Worm (Caenorhabditis elegans): ENCODE results near the gene hlh-4.

DNA sequence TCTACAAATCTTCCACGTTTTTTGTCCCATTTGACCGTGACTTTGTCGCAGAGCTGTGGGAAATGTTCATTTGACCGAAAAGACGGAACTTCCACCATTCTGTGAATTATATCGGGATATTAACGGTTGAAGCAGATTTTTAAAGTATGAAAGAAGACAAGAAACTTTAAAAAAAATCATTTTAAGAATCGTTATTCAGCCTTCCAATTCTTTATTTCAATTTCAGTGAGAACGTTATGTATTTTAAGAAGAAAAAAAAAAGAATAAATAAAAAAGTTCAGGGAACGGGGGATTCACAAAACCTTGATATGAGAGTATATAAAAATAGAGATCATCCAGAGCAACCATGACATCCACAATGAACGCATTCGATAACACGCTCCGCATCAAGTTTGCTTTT lies 44.4 kb downstream of the hlh-4 start, which contains the start of gene set-3:
- no peak for TF ChIP-seq W03F9.2 (tag; optimal IDR thresholded peaks at IDR 0.05)
- no peak for TF ChIP-seq dao-5 (tag; optimal IDR thresholded peaks at IDR 0.05)
- TF ChIP-seq him-1 (tag; optimal IDR thresholded peaks at IDR 0.05) = no peak
